Fruit fly (Drosophila melanogaster) whole organism, embryonic: ENCODE results near the gene cno.

ENCODE experiments used
- Atf3 ChIP-seq: fragments of 200-800 bp; sonication (Bioruptor generic); optimal IDR thresholded peaks from 3 replicates; lab custom pipeline; 2016; ENCODE audit warnings: missing biosample characterization, missing genetic modification characterization
- Atf6 ChIP-seq: fragments of 200-800 bp; sonication (Bioruptor generic); IDR thresholded peaks from 2 replicates; pipeline ENCODE4 v1.3.6; 2022; ENCODE audit warnings: missing biosample characterization, missing genetic modification characterization
- CG11695 ChIP-seq: fragments of 200-800 bp; sonication (Bioruptor generic); IDR thresholded peaks from 3 replicates; pipeline ENCODE4 v1.3.6; 2022; ENCODE audit warnings: missing biosample characterization, missing genetic modification characterization
- CG17802 ChIP-seq: fragments of 200-800 bp; sonication (Bioruptor generic); optimal IDR thresholded peaks from 2 replicates; lab custom pipeline; 2018; ENCODE audit warnings: missing biosample characterization, mild to moderate bottlenecking, missing genetic modification characterization, moderate library complexity
- CG17829 ChIP-seq: fragments of 200-800 bp; optimal IDR thresholded peaks from 2 replicates; lab custom pipeline; 2019; ENCODE audit warnings: missing biosample characterization, mild to moderate bottlenecking, missing genetic modification characterization, moderate library complexity
- CG2120 ChIP-seq: fragments of 200-800 bp; sonication (Bioruptor generic); optimal IDR thresholded peaks from 3 replicates; lab custom pipeline; 2016; ENCODE audit warnings: missing biosample characterization, missing genetic modification characterization
- CG6854 ChIP-seq: fragments of 200-800 bp; sonication (Bioruptor generic); optimal IDR thresholded peaks from 3 replicates; lab custom pipeline; 2017; ENCODE audit warnings: missing biosample characterization, mild to moderate bottlenecking, missing genetic modification characterization
- CkIIα-i1 ChIP-seq: fragments of 200-800 bp; sonication (Bioruptor generic); IDR thresholded peaks from 2 replicates; pipeline ENCODE4 v1.3.6; 2022; ENCODE audit warnings: missing biosample characterization, missing genetic modification characterization
- Dip2 ChIP-seq: fragments of 200-800 bp; sonication (Bioruptor generic); IDR thresholded peaks from 2 replicates; pipeline ENCODE4 v1.3.6; 2022; ENCODE audit warnings: missing biosample characterization, missing genetic modification characterization
- Dref ChIP-seq: fragments of 200-800 bp; sonication (Bioruptor generic); IDR thresholded peaks from 2 replicates; pipeline ENCODE4 v1.3.6; 2022; ENCODE audit warnings: missing biosample characterization, missing genetic modification characterization
- Hey ChIP-seq: fragments of 200-800 bp; sonication (Bioruptor generic); optimal IDR thresholded peaks from 3 replicates; lab custom pipeline; 2018; ENCODE audit warnings: missing biosample characterization, mild to moderate bottlenecking, missing genetic modification characterization
- HmgD ChIP-seq: fragments of 200-800 bp; sonication (Bioruptor generic); optimal IDR thresholded peaks from 3 replicates; lab custom pipeline; 2016; ENCODE audit warnings: missing biosample characterization, missing genetic modification characterization
- Hr51 ChIP-seq, 2 experiments: fragments of 200-800 bp; sonication (Bioruptor generic); optimal IDR thresholded peaks; 2 replicates in 1 of 2; 3 replicates in 1 of 2; lab custom pipeline; 2016 to 2018; ENCODE audit warnings: missing biosample characterization in 2 of 2, missing genetic modification characterization in 2 of 2, mild to moderate bottlenecking in 1 of 2, moderate library complexity in 1 of 2
- Lpt ChIP-seq: fragments of >200 bp; optimal IDR thresholded peaks from 2 replicates; lab custom pipeline; 2018; ENCODE audit warnings: missing biosample characterization, missing genetic modification characterization
- MESR4 ChIP-seq: fragments of 200-800 bp; sonication (Bioruptor generic); optimal IDR thresholded peaks from 2 replicates; lab custom pipeline; 2018; ENCODE audit warnings: missing biosample characterization, mild to moderate bottlenecking, missing genetic modification characterization, moderate library complexity
- Oli ChIP-seq: fragments of 200-800 bp; sonication (Bioruptor generic); optimal IDR thresholded peaks from 2 replicates; lab custom pipeline; 2018; ENCODE audit warnings: missing biosample characterization, mild to moderate bottlenecking, missing genetic modification characterization, moderate library complexity
- Ptx1 ChIP-seq: fragments of 200-800 bp; sonication (Bioruptor generic); IDR thresholded peaks from 2 replicates; pipeline ENCODE4 v1.3.6; 2022; ENCODE audit warnings: missing biosample characterization, missing genetic modification characterization
- Sox102F ChIP-seq: fragments of 200-800 bp; sonication (Bioruptor generic); optimal IDR thresholded peaks from 2 replicates; lab custom pipeline; 2018; ENCODE audit warnings: missing biosample characterization, mild to moderate bottlenecking, missing genetic modification characterization, moderate library complexity
- abd-A ChIP-seq: fragments of 200-800 bp; sonication (Bioruptor generic); optimal IDR thresholded peaks from 3 replicates; lab custom pipeline; 2019; ENCODE audit warnings: missing biosample characterization, mild to moderate bottlenecking, missing genetic modification characterization, moderate library complexity
- aop ChIP-seq: fragments of 200-800 bp; sonication (Bioruptor generic); IDR thresholded peaks from 2 replicates; pipeline ENCODE4 v1.3.6; 2022; ENCODE audit warnings: missing biosample characterization, missing genetic modification characterization
- ase ChIP-seq: fragments of 200-800 bp; sonication (Bioruptor generic); IDR thresholded peaks from 3 replicates; pipeline ENCODE4 v1.3.6; 2022; ENCODE audit warnings: missing biosample characterization, missing genetic modification characterization
- bab2 ChIP-seq: fragments of 200-800 bp; sonication (Bioruptor generic); optimal IDR thresholded peaks from 2 replicates; lab custom pipeline; 2016; ENCODE audit warnings: missing biosample characterization, missing genetic modification characterization
- chn ChIP-seq: fragments of 200-800 bp; sonication (Bioruptor generic); optimal IDR thresholded peaks from 2 replicates; lab custom pipeline; 2016; ENCODE audit warnings: missing biosample characterization, missing genetic modification characterization
- croc ChIP-seq: fragments of 200-800 bp; sonication (Bioruptor generic); conservative IDR thresholded peaks from 3 replicates; pipeline ENCODE4 v1.3.6; 2022; ENCODE audit warnings: missing biosample characterization, missing genetic modification characterization
- dmrt99B ChIP-seq: fragments of 200-800 bp; sonication (Bioruptor generic); optimal IDR thresholded peaks from 2 replicates; lab custom pipeline; 2018; ENCODE audit warnings: missing biosample characterization, mild to moderate bottlenecking, missing genetic modification characterization, moderate library complexity
- exex ChIP-seq: fragments of 200-800 bp; sonication (Bioruptor generic); optimal IDR thresholded peaks from 4 replicates; lab custom pipeline; 2018; ENCODE audit warnings: missing biosample characterization, mild to moderate bottlenecking, missing genetic modification characterization, moderate library complexity
- fd102C ChIP-seq: fragments of 200-800 bp; sonication (Bioruptor generic); optimal IDR thresholded peaks from 2 replicates; lab custom pipeline; 2018; ENCODE audit warnings: missing biosample characterization, mild to moderate bottlenecking, missing genetic modification characterization, moderate library complexity
- fd96Cb ChIP-seq: fragments of 200-800 bp; sonication (Bioruptor generic); optimal IDR thresholded peaks from 2 replicates; lab custom pipeline; 2018; ENCODE audit warnings: missing biosample characterization, mild to moderate bottlenecking, missing genetic modification characterization, moderate library complexity
- fru ChIP-seq: fragments of >200 bp; optimal IDR thresholded peaks from 2 replicates; lab custom pipeline; 2017
- gsb-n ChIP-seq: fragments of 200-800 bp; sonication (Bioruptor generic); optimal IDR thresholded peaks from 3 replicates; lab custom pipeline; 2018; ENCODE audit warnings: missing biosample characterization, mild to moderate bottlenecking, missing genetic modification characterization
- gt ChIP-seq: fragments of 200-800 bp; sonication (Bioruptor generic); IDR thresholded peaks from 2 replicates; pipeline ENCODE4 v1.3.6; 2022; ENCODE audit warnings: missing biosample characterization, missing genetic modification characterization
- kni ChIP-seq: fragments of 200-800 bp; sonication (Bioruptor generic); optimal IDR thresholded peaks from 3 replicates; lab custom pipeline; 2017; ENCODE audit warnings: mild to moderate bottlenecking, missing biosample characterization, missing genetic modification reagents, missing genetic modification characterization
- lola ChIP-seq, 3 experiments: fragments of >200 bp in 2 of 3; fragments of 200-800 bp in 1 of 3; sonication (Bioruptor generic) in 1 of 3; optimal IDR thresholded peaks; 2 replicates each; lab custom pipeline; 2017 to 2019; ENCODE audit warnings: missing biosample characterization in 3 of 3, missing genetic modification characterization in 3 of 3, mild to moderate bottlenecking in 1 of 3, moderate library complexity in 1 of 3
- stwl ChIP-seq: fragments of 200-800 bp; sonication (Bioruptor generic); optimal IDR thresholded peaks from 3 replicates; lab custom pipeline; 2018; ENCODE audit warnings: missing biosample characterization, mild to moderate bottlenecking, missing genetic modification characterization, moderate library complexity
- vnd ChIP-seq: fragments of 200-800 bp; sonication (Bioruptor generic); IDR thresholded peaks from 3 replicates; pipeline ENCODE4 v1.3.6; 2022; ENCODE audit warnings: missing biosample characterization, missing genetic modification characterization; ENCODE audit not compliant: partially characterized antibody

Gene cno

dm6 chr3R:5120461-5121214 lies 96.6 kb downstream of the cno start (continued):
- TF ChIP-seq ase (GFP tag; lab: Robert Waterston, UW) (no peak), Lpt (GFP tag; lab: Kevin White, UChicago) (no peak), lola (GFP tag; optimal IDR thresholded peaks at IDR 0.05; lab: Kevin White, UChicago) (peak in 1 of 3 experiments; percentile 10), Atf6 (GFP tag; lab: Robert Waterston, UW) (0 out of 2 replicates have a peak, but pooled peaks have one; percentile 26), kni (GFP tag; lab: Kevin White, UChicago) (no peak), aop (GFP tag; lab: Robert Waterston, UW) (no peak), fd96Cb (tag; lab: Kevin White, UChicago) (peak; percentile 16), abd-A (tag; lab: Kevin White, UChicago) (peak; percentile 13), Atf3 (no peak), croc (GFP tag; lab: Robert Waterston, UW) (peak; percentile 40; the same call in 1 of the 3 replicates), fru (no peak), fd102C (GFP tag; lab: Kevin White, UChicago) (no peak), Ptx1 (GFP tag; lab: Robert Waterston, UW) (0 out of 2 replicates have a peak, but pooled peaks have one; percentile 22), dmrt99B (tag; lab: Kevin White, UChicago) (peak; percentile 18), CG6854 (GFP tag; lab: Kevin White, UChicago) (no peak), bab2 (GFP tag; lab: Kevin White, UChicago) (no peak), Dip2 (GFP tag; lab: Robert Waterston, UW) (no peak), Sox102F (GFP tag; lab: Kevin White, UChicago) (no peak), Hey (no peak), chn (GFP tag; lab: Kevin White, UChicago) (peak; percentile 19), vnd (GFP tag; lab: Robert Waterston, UW) (no peak), CG11695 (GFP tag; lab: Robert Waterston, UW) (0 out of 3 replicates have a peak, but pooled peaks have one; percentile 18), gt (GFP tag; lab: Robert Waterston, UW) (no peak), HmgD (GFP tag; lab: Kevin White, UChicago) (no peak), MESR4 (GFP tag; lab: Kevin White, UChicago) (no peak), stwl (tag; lab: Kevin White, UChicago) (no peak), gsb-n (peak; percentile 45), Oli (tag; lab: Kevin White, UChicago) (peak; percentile 18), Hr51 (GFP tag; optimal IDR thresholded peaks at IDR 0.05; lab: Kevin White, UChicago) (peak in 1 of 2 experiments; percentile 5), CG17829 (tag; lab: Kevin White, UChicago) (peak; percentile 27), CG2120 (GFP tag; lab: Kevin White, UChicago) (peak; percentile 36), CkIIα-i1 (GFP tag; lab: Robert Waterston, UW) (no peak), exex (no peak), Dref (no peak), CG17802 (no peak)
